Worm (Caenorhabditis elegans): Measurements from ENCODE around the gene nlp-19.

ce11 chrX:10971118-10971517 is 12.6 kb downstream of the nlp-19 start:
- no peak for TF ChIP-seq F13H6.1 (tag; optimal IDR thresholded peaks at IDR 0.05)
- no peak for TF ChIP-seq dmd-4 (tag; optimal IDR thresholded peaks at IDR 0.05; ENCODE audit: borderline replicate concordance)

Data from whole organism, late embryonic.